Fruit fly (Drosophila melanogaster): Measurements from ENCODE around the gene sgl.

Gene sgl

DNA sequence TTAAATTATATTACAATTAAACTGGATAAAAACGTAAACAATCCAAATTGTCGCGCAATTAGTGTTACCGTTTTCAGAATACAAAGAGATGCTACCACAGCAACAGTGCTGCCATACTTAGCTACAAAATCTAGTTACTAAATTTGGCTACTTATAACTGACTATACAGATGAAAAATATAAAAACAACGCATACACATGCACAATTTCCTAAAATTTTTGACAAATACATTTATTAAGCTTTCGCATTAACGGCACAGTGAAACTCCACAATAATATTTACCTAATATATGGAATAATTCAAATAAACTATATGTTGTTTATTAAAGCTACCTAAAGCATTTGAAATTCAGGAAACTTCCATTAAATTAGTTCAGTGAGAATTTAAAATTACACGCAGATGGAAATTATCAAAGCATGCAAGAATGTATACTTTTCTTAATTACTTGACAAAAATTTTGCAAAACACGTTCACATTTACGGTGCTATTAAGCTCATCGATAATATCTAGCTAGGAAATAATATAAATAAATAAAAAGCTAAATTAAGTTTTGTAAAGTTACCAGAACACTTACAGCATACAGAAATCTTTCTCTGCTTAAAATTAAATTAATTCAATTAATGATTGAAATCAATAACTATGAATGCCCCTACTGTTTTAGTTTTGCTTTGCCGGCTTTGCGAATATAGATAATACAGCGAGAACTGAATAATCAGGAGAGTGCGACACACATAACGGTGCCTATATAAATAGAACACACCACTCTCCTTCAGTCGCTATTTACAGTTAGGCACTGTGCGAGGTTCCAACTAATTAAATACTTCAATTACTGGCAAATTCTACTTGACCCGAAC, 4.6 kb upstream of the sgl start, which contains the start of the genes Mis12 and CG9953 (continued):
- TF ChIP-seq D19A (tag; optimal IDR thresholded peaks at IDR 0.05) (no peak), phol (tag; optimal IDR thresholded peaks at IDR 0.05) (peak; percentile 48), Ptx1 (GFP tag; IDR thresholded peaks at IDR 0.05) (peak; percentile 62; the same call in 1 of the 2 replicates), CG2120 (GFP tag; optimal IDR thresholded peaks at IDR 0.05) (peak; percentile 36), gro (GFP tag; optimal IDR thresholded peaks at IDR 0.05) (no peak), CG3065 (GFP tag; optimal IDR thresholded peaks at IDR 0.05) (no peak), HLH3B (GFP tag; IDR thresholded peaks at IDR 0.05) (peak; percentile 37; the same call in 1 of the 2 replicates), fru (optimal IDR thresholded peaks at IDR 0.05) (no peak), Trl (optimal IDR thresholded peaks at IDR 0.05) (no peak), Trl (GFP tag; optimal IDR thresholded peaks at IDR 0.05) (no peak), hkb (optimal IDR thresholded peaks at IDR 0.05) (no peak), hkb (GFP tag; IDR thresholded peaks at IDR 0.05) (0 out of 2 replicates have a peak, but pooled peaks have one; percentile 21), CG32772 (GFP tag; IDR thresholded peaks at IDR 0.05) (peak; percentile 37; the same call in 1 of the 2 replicates), Abd-B (GFP tag; optimal IDR thresholded peaks at IDR 0.05) (peak; percentile 32), abd-A (tag; optimal IDR thresholded peaks at IDR 0.05) (no peak), bsh (GFP tag; optimal IDR thresholded peaks at IDR 0.05) (peak; percentile 15 to 28)

DNA sequence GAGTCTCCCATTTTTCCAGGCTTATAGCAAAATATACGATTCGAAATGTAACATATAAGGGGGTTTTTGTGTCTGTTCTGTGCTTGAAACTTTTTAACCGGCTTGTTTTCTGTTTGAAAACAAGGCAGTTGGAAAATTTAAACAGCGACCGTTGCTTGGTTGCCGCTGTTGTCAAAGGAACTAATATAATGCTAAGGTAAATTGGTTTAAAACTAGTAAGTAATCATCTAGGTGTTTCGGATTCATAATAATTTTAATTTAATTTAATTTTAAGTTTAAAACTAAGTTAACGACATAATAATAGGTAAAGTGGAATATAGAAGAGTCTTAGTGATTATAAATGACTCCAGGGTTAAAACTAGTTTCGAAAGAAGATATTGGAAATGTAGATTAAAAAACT, 3.2 kb upstream of the sgl start, which contains the start of gene CG10064:
CG10064 (minus strand) TSS at position 101 of the 400 bp plus-strand sequence.
- no peak for TF ChIP-seq Rx (GFP tag; IDR thresholded peaks at IDR 0.05)
- no peak for TF ChIP-seq CG17186 (GFP tag; optimal IDR thresholded peaks at IDR 0.05)
- TF ChIP-seq CG3838 (GFP tag; optimal IDR thresholded peaks at IDR 0.05), result no peak
- TF ChIP-seq zfh1 (GFP tag; IDR thresholded peaks at IDR 0.05), result no peak

DNA sequence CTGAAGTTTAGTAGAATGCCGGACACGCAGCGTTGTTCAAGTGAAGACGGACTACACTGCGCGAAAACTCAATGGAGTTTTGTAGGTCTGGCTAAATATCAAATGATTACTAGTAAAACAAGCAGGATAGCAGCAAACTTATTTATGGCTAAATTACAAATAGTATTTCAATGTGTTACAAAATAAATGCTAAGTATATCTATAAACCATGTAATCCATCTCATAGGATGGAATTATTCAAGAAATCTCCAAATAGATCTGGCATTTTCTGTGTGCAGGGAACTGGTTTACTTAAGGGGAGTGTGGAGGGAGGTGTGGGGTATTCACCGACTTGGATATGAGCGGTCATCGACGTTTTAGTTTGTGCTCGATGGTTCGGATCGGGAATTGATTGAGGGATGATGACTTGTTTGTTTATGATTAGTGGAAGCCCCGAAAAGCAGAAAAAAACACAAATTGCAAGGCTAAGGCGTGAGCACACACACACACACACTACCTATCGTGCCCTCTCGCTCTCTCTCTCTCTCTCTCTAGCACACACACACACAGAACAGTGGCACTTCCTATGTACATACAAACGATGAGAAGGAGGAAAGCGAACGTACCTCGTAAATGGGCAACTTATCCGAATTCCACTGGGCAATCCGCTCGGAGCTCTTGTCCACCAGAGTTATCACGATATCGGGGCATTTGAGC, 618 bp downstream of the sgl start:
- TF ChIP-seq grn (GFP tag; optimal IDR thresholded peaks at IDR 0.05) (peak; percentile 47), otp (GFP tag; IDR thresholded peaks at IDR 0.05) (peak; percentile 65; the same call in 2 of the 3 replicates), kay (GFP tag; optimal IDR thresholded peaks at IDR 0.05) (peak; percentile 66), gt (GFP tag; IDR thresholded peaks at IDR 0.05) (no peak), CG1603 (tag; optimal IDR thresholded peaks at IDR 0.05) (peak; percentile 94), Fer2 (tag; optimal IDR thresholded peaks at IDR 0.05) (peak; percentile 48), klu (GFP tag; IDR thresholded peaks at IDR 0.05) (peak; percentile 39; the same call in 1 of the 2 replicates), danr (GFP tag; IDR thresholded peaks at IDR 0.05) (peak; percentile 35; the same call in 1 of the 2 replicates), fd64A (GFP tag; optimal IDR thresholded peaks at IDR 0.05) (peak; percentile 61), Aef1 (GFP tag; IDR thresholded peaks at IDR 0.05) (peak; percentile 72), crc (GFP tag; optimal IDR thresholded peaks at IDR 0.05) (peak; percentile 75), abd-A (tag; optimal IDR thresholded peaks at IDR 0.05) (no peak), fru (optimal IDR thresholded peaks at IDR 0.05) (no peak), bbx (GFP tag; IDR thresholded peaks at IDR 0.05; ENCODE audit: partially characterized antibody) (no peak), CG10462 (GFP tag; optimal IDR thresholded peaks at IDR 0.05) (peak; percentile 79), Stat92E (GFP tag; optimal IDR thresholded peaks at IDR 0.05) (peak in 1 of 3 experiments; percentile 25), maf-S (GFP tag; optimal IDR thresholded peaks at IDR 0.05) (peak; percentile 60), CG7839 (tag; optimal IDR thresholded peaks at IDR 0.05) (peak; percentile 89), Deaf1 (tag; optimal IDR thresholded peaks at IDR 0.05) (no peak), seq (GFP tag; IDR thresholded peaks at IDR 0.05) (peak; percentile 69), ara (GFP tag; IDR thresholded peaks at IDR 0.05) (peak; percentile 67), psq (GFP tag; optimal IDR thresholded peaks at IDR 0.05) (no peak), CG12299 (tag; optimal IDR thresholded peaks at IDR 0.05) (peak; percentile 68), CG5245 (GFP tag; optimal IDR thresholded peaks at IDR 0.05) (peak; percentile 64), repo (GFP tag; optimal IDR thresholded peaks at IDR 0.05) (peak; percentile 71), unpg (GFP tag; optimal IDR thresholded peaks at IDR 0.05) (peak; percentile 91), CG7963 (GFP tag; IDR thresholded peaks at IDR 0.05; ENCODE audit: partially characterized antibody) (no peak), dpn (GFP tag; optimal IDR thresholded peaks at IDR 0.05) (peak; percentile 82 to 83)

All from whole organism, embryonic.